Worm (Caenorhabditis elegans): ENCODE data around the gene htp-2.

The htp-2 gene

ce11 chrIV:6419031-6419582 is at the start of gene htp-2, which contains the start of gene Y73B6BL.23:
Gene htp-2 (plus strand): TSS chrIV:6419522.
Gene Y73B6BL.23 (minus strand): TSS chrIV:6419081.
- TF ChIP-seq ztf-29 (GFP tag; IDR thresholded peaks at IDR 0.05) (no peak), klf-2 (GFP tag; conservative IDR thresholded peaks at IDR 0.05) (no peak), tab-1 (GFP tag; IDR thresholded peaks at IDR 0.05) (no peak), flt-1 (GFP tag; IDR thresholded peaks at IDR 0.05) (no peak)

ce11 chrIV:6372267-6372666 is 47.1 kb upstream of the htp-2 start:
- TF ChIP-seq klf-2 (GFP tag; conservative IDR thresholded peaks at IDR 0.05) = no peak
- TF ChIP-seq flt-1 (GFP tag; IDR thresholded peaks at IDR 0.05) = no peak
- no peak for TF ChIP-seq tab-1 (GFP tag; IDR thresholded peaks at IDR 0.05)
- TF ChIP-seq T22C8.4 (GFP tag; IDR thresholded peaks at IDR 0.05) = no peak
- TF ChIP-seq med-1 (GFP tag; optimal IDR thresholded peaks at IDR 0.05; ENCODE audit: insufficient read depth) = no peak
- no peak for TF ChIP-seq ref-1 (GFP tag; conservative IDR thresholded peaks at IDR 0.05)
- TF ChIP-seq ztf-23 (GFP tag; IDR thresholded peaks at IDR 0.05) = no peak
- no peak for TF ChIP-seq ztf-29 (GFP tag; IDR thresholded peaks at IDR 0.05)
- no peak for TF ChIP-seq cog-1 (tag; optimal IDR thresholded peaks at IDR 0.05)

ce11 chrIV:6372993-6373392 is 46.3 kb upstream of the htp-2 start, which contains the start of gene smg-3:
Gene smg-3 (minus strand): TSS chrIV:6373093.
- TF ChIP-seq klf-2 (GFP tag; conservative IDR thresholded peaks at IDR 0.05) = no peak
- no peak for TF ChIP-seq T22C8.4 (GFP tag; IDR thresholded peaks at IDR 0.05)
- no peak for TF ChIP-seq tab-1 (GFP tag; IDR thresholded peaks at IDR 0.05)
- no peak for TF ChIP-seq ztf-23 (GFP tag; IDR thresholded peaks at IDR 0.05)
- TF ChIP-seq med-1 (GFP tag; optimal IDR thresholded peaks at IDR 0.05; ENCODE audit: insufficient read depth) = no peak
- TF ChIP-seq flt-1 (GFP tag; IDR thresholded peaks at IDR 0.05) = no peak

ce11 chrIV:6373721-6374120 is 45.6 kb upstream of the htp-2 start:
- TF ChIP-seq ztf-29 (GFP tag; IDR thresholded peaks at IDR 0.05) (no peak), klf-2 (GFP tag; conservative IDR thresholded peaks at IDR 0.05) (no peak), flt-1 (GFP tag; IDR thresholded peaks at IDR 0.05) (no peak), tab-1 (GFP tag; IDR thresholded peaks at IDR 0.05) (no peak), med-1 (GFP tag; optimal IDR thresholded peaks at IDR 0.05; ENCODE audit: insufficient read depth) (no peak)

- TF ChIP-seq cog-1 (tag; optimal IDR thresholded peaks at IDR 0.05) (no peak), ztf-23 (GFP tag; IDR thresholded peaks at IDR 0.05) (no peak), flt-1 (GFP tag; IDR thresholded peaks at IDR 0.05) (no peak), klf-2 (GFP tag; conservative IDR thresholded peaks at IDR 0.05) (no peak), ref-1 (GFP tag; conservative IDR thresholded peaks at IDR 0.05) (no peak), ztf-29 (GFP tag; IDR thresholded peaks at IDR 0.05) (no peak), T22C8.4 (GFP tag; IDR thresholded peaks at IDR 0.05) (no peak), med-1 (GFP tag; optimal IDR thresholded peaks at IDR 0.05; ENCODE audit: insufficient read depth) (no peak), tab-1 (GFP tag; IDR thresholded peaks at IDR 0.05) (no peak)
These were observed 42.7 kb upstream of the htp-2 start, which contains the start of the genes hrpf-2 and bli-6 for ce11 chrIV:6376473-6377115. Gene hrpf-2 (minus strand): TSS chrIV:6376523. Gene bli-6 (plus strand): TSS chrIV:6377065.

ce11 chrIV:6377335-6378069 is 41.8 kb upstream of the htp-2 start:
- TF ChIP-seq flt-1 (GFP tag; IDR thresholded peaks at IDR 0.05) (no peak), ztf-29 (GFP tag; IDR thresholded peaks at IDR 0.05) (no peak), cog-1 (tag; optimal IDR thresholded peaks at IDR 0.05) (no peak), ztf-23 (GFP tag; IDR thresholded peaks at IDR 0.05) (no peak), tab-1 (GFP tag; IDR thresholded peaks at IDR 0.05) (no peak), T22C8.4 (GFP tag; IDR thresholded peaks at IDR 0.05) (no peak), ref-1 (GFP tag; conservative IDR thresholded peaks at IDR 0.05) (no peak), med-1 (GFP tag; optimal IDR thresholded peaks at IDR 0.05; ENCODE audit: insufficient read depth) (no peak), klf-2 (GFP tag; conservative IDR thresholded peaks at IDR 0.05) (no peak)

ce11 chrIV:6378398-6378797 is 40.9 kb upstream of the htp-2 start:
- no peak for TF ChIP-seq cog-1 (tag; optimal IDR thresholded peaks at IDR 0.05)
- TF ChIP-seq ref-1 (GFP tag; conservative IDR thresholded peaks at IDR 0.05) = no peak
- TF ChIP-seq flt-1 (GFP tag; IDR thresholded peaks at IDR 0.05) = no peak
- no peak for TF ChIP-seq ztf-29 (GFP tag; IDR thresholded peaks at IDR 0.05)
- TF ChIP-seq tab-1 (GFP tag; IDR thresholded peaks at IDR 0.05) = no peak
- no peak for TF ChIP-seq T22C8.4 (GFP tag; IDR thresholded peaks at IDR 0.05)

ce11 chrIV:6383970-6384369 is 35.4 kb upstream of the htp-2 start, which contains the start of gene shl-1:
Gene shl-1 (minus strand): TSS chrIV:6384070.
- TF ChIP-seq tab-1 (GFP tag; IDR thresholded peaks at IDR 0.05) (no peak), ztf-29 (GFP tag; IDR thresholded peaks at IDR 0.05) (no peak), ztf-23 (GFP tag; IDR thresholded peaks at IDR 0.05) (no peak), flt-1 (GFP tag; IDR thresholded peaks at IDR 0.05) (no peak), cog-1 (tag; optimal IDR thresholded peaks at IDR 0.05) (no peak), T22C8.4 (GFP tag; IDR thresholded peaks at IDR 0.05) (no peak), ref-1 (GFP tag; conservative IDR thresholded peaks at IDR 0.05) (no peak), med-1 (GFP tag; optimal IDR thresholded peaks at IDR 0.05; ENCODE audit: insufficient read depth) (no peak), klf-2 (GFP tag; conservative IDR thresholded peaks at IDR 0.05) (no peak)

- no peak for TF ChIP-seq cog-1 (tag; optimal IDR thresholded peaks at IDR 0.05)
- no peak for TF ChIP-seq ztf-23 (GFP tag; IDR thresholded peaks at IDR 0.05)
- no peak for TF ChIP-seq T22C8.4 (GFP tag; IDR thresholded peaks at IDR 0.05)
- no peak for TF ChIP-seq med-1 (GFP tag; optimal IDR thresholded peaks at IDR 0.05; ENCODE audit: insufficient read depth)
- TF ChIP-seq ref-1 (GFP tag; conservative IDR thresholded peaks at IDR 0.05) = no peak
- no peak for TF ChIP-seq klf-2 (GFP tag; conservative IDR thresholded peaks at IDR 0.05)
- no peak for TF ChIP-seq flt-1 (GFP tag; IDR thresholded peaks at IDR 0.05)
- no peak for TF ChIP-seq tab-1 (GFP tag; IDR thresholded peaks at IDR 0.05)
- no peak for TF ChIP-seq ztf-29 (GFP tag; IDR thresholded peaks at IDR 0.05)
These were observed 34.3 kb upstream of the htp-2 start for ce11 chrIV:6385010-6385409.
